Fruit fly (Drosophila melanogaster) whole organism, embryonic: ENCODE results near the gene CG42671.

Experiments
- B-H2 ChIP-seq: fragments of 200-800 bp; sonication (Bioruptor generic); optimal IDR thresholded peaks from 2 replicates; lab custom pipeline; 2018; ENCODE audit warnings: missing biosample characterization, mild to moderate bottlenecking, missing genetic modification characterization
- Bteb2 ChIP-seq: fragments of 200-800 bp; sonication (Bioruptor generic); optimal IDR thresholded peaks from 2 replicates; lab custom pipeline; 2016; ENCODE audit warnings: missing biosample characterization, missing genetic modification characterization
- CG10147 ChIP-seq: fragments of 200-800 bp; sonication (Bioruptor generic); optimal IDR thresholded peaks from 2 replicates; lab custom pipeline; 2019; ENCODE audit warnings: missing biosample characterization, mild to moderate bottlenecking, missing genetic modification characterization, moderate library complexity
- CG10979 ChIP-seq: fragments of 200-800 bp; sonication (Bioruptor generic); optimal IDR thresholded peaks from 2 replicates; lab custom pipeline; 2018; ENCODE audit warnings: missing biosample characterization, mild to moderate bottlenecking, missing genetic modification characterization, moderate library complexity
- CG11504 ChIP-seq: fragments of 200-800 bp; sonication (Bioruptor generic); optimal IDR thresholded peaks from 3 replicates; lab custom pipeline; 2019; ENCODE audit warnings: missing biosample characterization, mild to moderate bottlenecking, missing genetic modification characterization, moderate library complexity
- CG12236 ChIP-seq: fragments of 200-800 bp; sonication (Bioruptor generic); optimal IDR thresholded peaks from 2 replicates; lab custom pipeline; 2016; ENCODE audit warnings: missing biosample characterization, missing genetic modification characterization
- CG14050 ChIP-seq: fragments of 200-800 bp; sonication (Bioruptor generic); IDR thresholded peaks from 3 replicates; pipeline ENCODE4 v1.3.6; 2022; ENCODE audit warnings: missing biosample characterization, missing genetic modification characterization
- CG15514 ChIP-seq: fragments of 200-800 bp; sonication (Bioruptor generic); optimal IDR thresholded peaks from 3 replicates; lab custom pipeline; 2017; ENCODE audit warnings: missing biosample characterization, missing genetic modification characterization, mild to moderate bottlenecking, moderate library complexity, missing genetic modification reagents
- CG17359 ChIP-seq: fragments of 200-800 bp; sonication (Bioruptor generic); optimal IDR thresholded peaks from 3 replicates; lab custom pipeline; 2018; ENCODE audit warnings: missing biosample characterization, mild to moderate bottlenecking, missing genetic modification characterization, moderate library complexity
- CG1792 ChIP-seq: fragments of 200-800 bp; sonication (Bioruptor generic); optimal IDR thresholded peaks from 2 replicates; lab custom pipeline; 2016; ENCODE audit warnings: missing biosample characterization, missing genetic modification characterization
- CG18262 ChIP-seq: fragments of 200-800 bp; optimal IDR thresholded peaks from 3 replicates; lab custom pipeline; 2019; ENCODE audit warnings: missing biosample characterization, mild to moderate bottlenecking, missing genetic modification characterization, moderate library complexity
- CG18764 ChIP-seq: fragments of 200-800 bp; sonication (Bioruptor generic); optimal IDR thresholded peaks from 3 replicates; lab custom pipeline; 2016; ENCODE audit warnings: missing biosample characterization, missing genetic modification characterization
- CG34376 ChIP-seq: fragments of 200-800 bp; sonication (Bioruptor generic); optimal IDR thresholded peaks from 2 replicates; lab custom pipeline; 2018; ENCODE audit warnings: missing biosample characterization, mild to moderate bottlenecking, missing genetic modification characterization
- CG4617 ChIP-seq: fragments of 200-800 bp; sonication (Bioruptor generic); optimal IDR thresholded peaks from 3 replicates; lab custom pipeline; 2016; ENCODE audit warnings: missing biosample characterization, missing genetic modification characterization, borderline replicate concordance
- CG7987 ChIP-seq: fragments of 200-800 bp; sonication (Bioruptor generic); optimal IDR thresholded peaks from 2 replicates; lab custom pipeline; 2018; ENCODE audit warnings: missing biosample characterization, mild to moderate bottlenecking, missing genetic modification characterization, moderate library complexity
- CG8281 ChIP-seq: fragments of 200-800 bp; sonication (Bioruptor generic); optimal IDR thresholded peaks from 2 replicates; lab custom pipeline; 2018; ENCODE audit warnings: missing biosample characterization, mild to moderate bottlenecking, missing genetic modification characterization, moderate library complexity
- CG8765 ChIP-seq: fragments of 200-800 bp; sonication (Bioruptor generic); IDR thresholded peaks from 2 replicates; pipeline ENCODE4 v1.3.6; 2022; ENCODE audit warnings: missing biosample characterization, missing genetic modification characterization
- E2f2 ChIP-seq: fragments of 200-800 bp; sonication (Bioruptor generic); IDR thresholded peaks from 2 replicates; pipeline ENCODE4 v1.3.6; 2022; ENCODE audit warnings: missing biosample characterization, missing genetic modification characterization
- Elba2 ChIP-seq: fragments of 200-800 bp; sonication (Bioruptor generic); optimal IDR thresholded peaks from 3 replicates; lab custom pipeline; 2016; ENCODE audit warnings: missing biosample characterization, missing genetic modification characterization
- Ets97D ChIP-seq: fragments of 200-800 bp; sonication (Bioruptor generic); optimal IDR thresholded peaks from 3 replicates; lab custom pipeline; 2016; ENCODE audit warnings: missing biosample characterization, missing genetic modification characterization
- Jarid2 ChIP-seq: fragments of 200-800 bp; sonication (Bioruptor generic); optimal IDR thresholded peaks from 3 replicates; lab custom pipeline; 2017; ENCODE audit warnings: mild to moderate bottlenecking, missing biosample characterization, missing genetic modification reagents, missing genetic modification characterization
- MBD-R2 ChIP-seq: fragments of 200-800 bp; sonication (Bioruptor generic); IDR thresholded peaks from 2 replicates; pipeline ENCODE4 v1.3.6; 2022; ENCODE audit warnings: missing biosample characterization, missing genetic modification characterization
- NC2α ChIP-seq: fragments of 200-800 bp; sonication (Bioruptor generic); optimal IDR thresholded peaks from 2 replicates; lab custom pipeline; 2016; ENCODE audit warnings: missing biosample characterization, missing genetic modification characterization
- Six4 ChIP-seq: fragments of 200-800 bp; sonication (Bioruptor generic); optimal IDR thresholded peaks from 2 replicates; lab custom pipeline; 2016; ENCODE audit warnings: missing biosample characterization, missing genetic modification characterization
- Spps ChIP-seq: fragments of 200-800 bp; sonication (Bioruptor generic); optimal IDR thresholded peaks from 2 replicates; lab custom pipeline; 2018; ENCODE audit warnings: missing biosample characterization, mild to moderate bottlenecking, missing genetic modification characterization
- abd-A ChIP-seq: fragments of 200-800 bp; sonication (Bioruptor generic); optimal IDR thresholded peaks from 3 replicates; lab custom pipeline; 2019; ENCODE audit warnings: missing biosample characterization, mild to moderate bottlenecking, missing genetic modification characterization, moderate library complexity
- bcd ChIP-seq: fragments of 200-800 bp; sonication (Bioruptor generic); optimal IDR thresholded peaks from 2 replicates; lab custom pipeline; 2017; ENCODE audit warnings: missing biosample characterization, mild to moderate bottlenecking, missing genetic modification characterization
- cad ChIP-seq: fragments of >200 bp; optimal IDR thresholded peaks from 2 replicates; lab custom pipeline; 2017; ENCODE audit warnings: missing biosample characterization, missing genetic modification characterization
- cas ChIP-seq: fragments of 200-800 bp; sonication (Bioruptor generic); IDR thresholded peaks from 2 replicates; pipeline ENCODE4 v1.3.6; 2022; ENCODE audit warnings: missing biosample characterization, missing genetic modification characterization
- corto ChIP-seq: fragments of 200-800 bp; sonication (Bioruptor generic); optimal IDR thresholded peaks from 2 replicates; lab custom pipeline; 2016; ENCODE audit warnings: missing biosample characterization, mild to moderate bottlenecking, missing genetic modification characterization, moderate library complexity
- crc ChIP-seq: fragments of 200-800 bp; sonication (Bioruptor generic); optimal IDR thresholded peaks from 2 replicates; lab custom pipeline; 2016; ENCODE audit warnings: missing biosample characterization, missing genetic modification characterization
- crol ChIP-seq: fragments of 200-800 bp; sonication (Bioruptor generic); IDR thresholded peaks from 2 replicates; pipeline ENCODE4 v1.3.6; 2022; ENCODE audit warnings: missing biosample characterization, missing genetic modification characterization
- cwo ChIP-seq: fragments of 200-800 bp; sonication (Bioruptor generic); optimal IDR thresholded peaks from 3 replicates; lab custom pipeline; 2017; ENCODE audit warnings: missing biosample characterization, missing genetic modification characterization, mild to moderate bottlenecking, moderate library complexity, missing genetic modification reagents
- dm ChIP-seq: fragments of 200-800 bp; sonication (Bioruptor generic); optimal IDR thresholded peaks from 3 replicates; lab custom pipeline; 2016; ENCODE audit warnings: missing biosample characterization, missing genetic modification characterization
- ems ChIP-seq: fragments of 200-800 bp; sonication (Bioruptor generic); optimal IDR thresholded peaks from 3 replicates; lab custom pipeline; 2016; ENCODE audit warnings: missing biosample characterization, missing genetic modification characterization
- fru ChIP-seq: fragments of >200 bp; optimal IDR thresholded peaks from 2 replicates; lab custom pipeline; 2017
- gce ChIP-seq: fragments of 200-800 bp; sonication (Bioruptor generic); IDR thresholded peaks from 3 replicates; pipeline ENCODE4 v1.3.6; 2022; ENCODE audit warnings: missing biosample characterization, missing genetic modification characterization
- gem ChIP-seq: fragments of 200-800 bp; sonication (Bioruptor generic); optimal IDR thresholded peaks from 2 replicates; lab custom pipeline; 2019; ENCODE audit warnings: missing biosample characterization, mild to moderate bottlenecking, missing genetic modification characterization, moderate library complexity
- hb ChIP-seq: fragments of 200-800 bp; sonication (Bioruptor generic); IDR thresholded peaks from 3 replicates; pipeline ENCODE4 v1.3.6; 2022; ENCODE audit warnings: missing biosample characterization, missing genetic modification characterization; ENCODE audit not compliant: partially characterized antibody
- jumu ChIP-seq: fragments of 200-800 bp; sonication (Bioruptor generic); optimal IDR thresholded peaks from 3 replicates; lab custom pipeline; 2016; ENCODE audit warnings: missing biosample characterization, missing genetic modification characterization
- kay ChIP-seq: fragments of 200-800 bp; sonication (Bioruptor generic); optimal IDR thresholded peaks from 2 replicates; lab custom pipeline; 2016; ENCODE audit warnings: missing biosample characterization, missing genetic modification characterization
- kni ChIP-seq: fragments of 200-800 bp; sonication (Bioruptor generic); optimal IDR thresholded peaks from 3 replicates; lab custom pipeline; 2017; ENCODE audit warnings: mild to moderate bottlenecking, missing biosample characterization, missing genetic modification reagents, missing genetic modification characterization
- lola ChIP-seq, 3 experiments: fragments of >200 bp in 2 of 3; fragments of 200-800 bp in 1 of 3; sonication (Bioruptor generic) in 1 of 3; optimal IDR thresholded peaks; 2 replicates each; lab custom pipeline; 2017 to 2019; ENCODE audit warnings: missing biosample characterization in 3 of 3, missing genetic modification characterization in 3 of 3, mild to moderate bottlenecking in 1 of 3, moderate library complexity in 1 of 3
- mam ChIP-seq: fragments of 200-800 bp; sonication (Bioruptor generic); optimal IDR thresholded peaks from 3 replicates; lab custom pipeline; 2016; ENCODE audit warnings: missing biosample characterization, missing genetic modification characterization
- slp2 ChIP-seq: fragments of 200-800 bp; sonication (Bioruptor generic); optimal IDR thresholded peaks from 2 replicates; lab custom pipeline; 2016; ENCODE audit warnings: missing biosample characterization, missing genetic modification characterization
- tna ChIP-seq: fragments of 200-800 bp; sonication (Bioruptor generic); IDR thresholded peaks from 2 replicates; pipeline ENCODE4 v1.3.6; 2022; ENCODE audit warnings: missing biosample characterization, missing genetic modification characterization; ENCODE audit not compliant: partially characterized antibody
- trem ChIP-seq: fragments of 200-800 bp; optimal IDR thresholded peaks from 3 replicates; lab custom pipeline; 2019; ENCODE audit warnings: missing biosample characterization, mild to moderate bottlenecking, missing genetic modification characterization, moderate library complexity
- twi ChIP-seq: fragments of 200-800 bp; optimal IDR thresholded peaks from 2 replicates; lab custom pipeline; 2019; ENCODE audit warnings: missing biosample characterization, mild to moderate bottlenecking, missing genetic modification characterization, moderate library complexity
- usp ChIP-seq: fragments of >200 bp; optimal IDR thresholded peaks from 2 replicates; lab custom pipeline; 2017; ENCODE audit warnings: missing biosample characterization, missing genetic modification characterization

Gene CG42671

dm6 chr3L:11251721-11252423, 37.6 kb downstream of the CG42671 start, which contains the start of gene scyl (continued):
- TF ChIP-seq tna (GFP tag; lab: Robert Waterston, UW) (peak; percentile 36; the same call in 1 of the 2 replicates), CG4617 (GFP tag; lab: Kevin White, UChicago) (no peak), gem (tag; lab: Kevin White, UChicago) (no peak), hb (GFP tag; lab: Robert Waterston, UW) (no peak), CG7987 (peak; percentile 58), Elba2 (GFP tag; lab: Kevin White, UChicago) (no peak), lola (GFP tag; optimal IDR thresholded peaks at IDR 0.05; lab: Kevin White, UChicago) (no peak), bcd (GFP tag; lab: Kevin White, UChicago) (peak; percentile 13), B-H2 (GFP tag; lab: Kevin White, UChicago) (peak; percentile 72), Six4 (GFP tag; lab: Kevin White, UChicago) (no peak), CG15514 (GFP tag; lab: Kevin White, UChicago) (peak; percentile 70), fru (no peak), abd-A (peak; percentile 87), Bteb2 (GFP tag; lab: Kevin White, UChicago) (no peak), CG34376 (peak; percentile 77), trem (tag; lab: Kevin White, UChicago) (peak; percentile 52), Spps (tag; lab: Kevin White, UChicago) (no peak), NC2α (peak; percentile 90), crc (GFP tag; lab: Kevin White, UChicago) (peak; percentile 1), CG10979 (tag; lab: Kevin White, UChicago) (peak; percentile 18), twi (peak; percentile 43), mam (GFP tag; lab: Kevin White, UChicago) (peak; percentile 50), dm (peak; percentile 26), kay (no peak), jumu (peak; percentile 14), crol (GFP tag; lab: Robert Waterston, UW) (peak; percentile 31; the same call in 1 of the 2 replicates), CG17359 (tag; lab: Kevin White, UChicago) (peak; percentile 65), CG12236 (GFP tag; lab: Kevin White, UChicago) (no peak), usp (GFP tag; lab: Kevin White, UChicago) (no peak), CG18262 (tag; lab: Kevin White, UChicago) (peak; percentile 41), corto (GFP tag; lab: Kevin White, UChicago) (peak; percentile 29), cad (GFP tag; lab: Kevin White, UChicago) (peak; percentile 68), Ets97D (GFP tag; lab: Kevin White, UChicago) (peak; percentile 9), CG1792 (GFP tag; lab: Kevin White, UChicago) (peak; percentile 49), slp2 (GFP tag; lab: Kevin White, UChicago) (peak; percentile 14), CG18764 (GFP tag; lab: Kevin White, UChicago) (peak; percentile 31), Jarid2 (GFP tag; lab: Kevin White, UChicago) (peak; percentile 97), CG14050 (GFP tag; lab: Robert Waterston, UW) (peak; percentile 36; the same call in 2 of the 3 replicates), CG11504 (tag; lab: Kevin White, UChicago) (peak; percentile 63), MBD-R2 (GFP tag; lab: Robert Waterston, UW) (peak; percentile 26; the same call in 1 of the 2 replicates), gce (GFP tag; lab: Robert Waterston, UW) (peak; percentile 88; the same call in 2 of the 3 replicates), CG10147 (GFP tag; lab: Kevin White, UChicago) (peak; percentile 11), kni (GFP tag; lab: Kevin White, UChicago) (peak; percentile 64), cwo (peak; percentile 73), E2f2 (GFP tag; lab: Robert Waterston, UW) (peak; percentile 30; the same call in 1 of the 2 replicates), ems (GFP tag; lab: Kevin White, UChicago) (peak; percentile 56), CG8765 (GFP tag; lab: Robert Waterston, UW) (no peak), CG8281 (tag; lab: Kevin White, UChicago) (no peak), cas (GFP tag; lab: Robert Waterston, UW) (no peak; the same call in 1 of the 2 replicates)
